Fruit fly (Drosophila melanogaster) whole organism, embryonic: ENCODE data around the gene CG9263.

ENCODE experiments used
- BEAF-32 ChIP-seq: fragments of 200-800 bp; sonication (Bioruptor generic); optimal IDR thresholded peaks from 3 replicates; lab custom pipeline; 2017; ENCODE audit warnings: missing biosample characterization, missing genetic modification characterization, mild to moderate bottlenecking, moderate library complexity, missing genetic modification reagents
- CG10979 ChIP-seq: fragments of 200-800 bp; sonication (Bioruptor generic); optimal IDR thresholded peaks from 2 replicates; lab custom pipeline; 2018; ENCODE audit warnings: missing biosample characterization, mild to moderate bottlenecking, missing genetic modification characterization, moderate library complexity
- CG12219 ChIP-seq: fragments of 200-800 bp; sonication (Bioruptor generic); optimal IDR thresholded peaks from 3 replicates; lab custom pipeline; 2018; ENCODE audit warnings: missing biosample characterization, mild to moderate bottlenecking, missing genetic modification characterization
- CG13424 ChIP-seq: fragments of 200-800 bp; sonication (Bioruptor generic); optimal IDR thresholded peaks from 2 replicates; lab custom pipeline; 2019; ENCODE audit warnings: missing biosample characterization, mild to moderate bottlenecking, missing genetic modification characterization, moderate library complexity
- CG13775 ChIP-seq: fragments of 200-800 bp; sonication (Bioruptor generic); optimal IDR thresholded peaks from 3 replicates; lab custom pipeline; 2017; ENCODE audit warnings: missing biosample characterization, mild to moderate bottlenecking, missing genetic modification characterization
- CG14050 ChIP-seq: fragments of 200-800 bp; sonication (Bioruptor generic); IDR thresholded peaks from 3 replicates; pipeline ENCODE4 v1.3.6; 2022; ENCODE audit warnings: missing biosample characterization, missing genetic modification characterization
- CG15479 ChIP-seq: fragments of 200-800 bp; sonication (Bioruptor generic); optimal IDR thresholded peaks from 3 replicates; lab custom pipeline; 2019; ENCODE audit warnings: missing biosample characterization, mild to moderate bottlenecking, missing genetic modification characterization, moderate library complexity
- CG15514 ChIP-seq: fragments of 200-800 bp; sonication (Bioruptor generic); optimal IDR thresholded peaks from 3 replicates; lab custom pipeline; 2017; ENCODE audit warnings: missing biosample characterization, missing genetic modification characterization, mild to moderate bottlenecking, moderate library complexity, missing genetic modification reagents
- CG17568 ChIP-seq: fragments of 200-800 bp; sonication (Bioruptor generic); optimal IDR thresholded peaks from 2 replicates; lab custom pipeline; 2018; ENCODE audit warnings: missing biosample characterization, mild to moderate bottlenecking, missing genetic modification characterization, moderate library complexity
- CG17612 ChIP-seq: fragments of 200-800 bp; sonication (Bioruptor generic); IDR thresholded peaks from 2 replicates; pipeline ENCODE4 v1.3.6; 2022; ENCODE audit warnings: missing biosample characterization, missing genetic modification characterization
- CG2120 ChIP-seq: fragments of 200-800 bp; sonication (Bioruptor generic); optimal IDR thresholded peaks from 3 replicates; lab custom pipeline; 2016; ENCODE audit warnings: missing biosample characterization, missing genetic modification characterization
- CG2199 ChIP-seq: fragments of 200-800 bp; sonication (Bioruptor generic); IDR thresholded peaks from 3 replicates; pipeline ENCODE4 v1.3.6; 2022; ENCODE audit warnings: missing biosample characterization, missing genetic modification characterization
- CG33557 ChIP-seq: fragments of 200-800 bp; sonication (Bioruptor generic); optimal IDR thresholded peaks from 2 replicates; lab custom pipeline; 2019; ENCODE audit warnings: missing biosample characterization, mild to moderate bottlenecking, missing genetic modification characterization, moderate library complexity
- CG3838 ChIP-seq: fragments of 200-800 bp; sonication (Bioruptor generic); optimal IDR thresholded peaks from 3 replicates; lab custom pipeline; 2016; ENCODE audit warnings: missing biosample characterization, missing genetic modification characterization
- CG4328 ChIP-seq: fragments of 200-800 bp; sonication (Bioruptor generic); optimal IDR thresholded peaks from 3 replicates; lab custom pipeline; 2017; ENCODE audit warnings: missing biosample characterization, missing genetic modification reagents, missing genetic modification characterization
- CG5180 ChIP-seq: fragments of 200-800 bp; sonication (Bioruptor generic); optimal IDR thresholded peaks from 3 replicates; lab custom pipeline; 2017; ENCODE audit warnings: missing biosample characterization, missing genetic modification characterization, mild to moderate bottlenecking, moderate library complexity, missing genetic modification reagents
- CG6272 ChIP-seq: fragments of 200-800 bp; sonication (Bioruptor generic); IDR thresholded peaks from 2 replicates; pipeline ENCODE4 v1.3.6; 2022; ENCODE audit warnings: missing biosample characterization, missing genetic modification characterization
- CG6791 ChIP-seq: fragments of 200-800 bp; sonication (Bioruptor generic); IDR thresholded peaks from 3 replicates; pipeline ENCODE4 v1.3.6; 2022; ENCODE audit warnings: missing biosample characterization, missing genetic modification characterization; ENCODE audit not compliant: partially characterized antibody
- CG6813 ChIP-seq: fragments of 200-800 bp; sonication (Bioruptor generic); optimal IDR thresholded peaks from 2 replicates; lab custom pipeline; 2017; ENCODE audit warnings: missing biosample characterization, missing genetic modification characterization, mild to moderate bottlenecking, moderate library complexity, missing genetic modification reagents
- CG7786 ChIP-seq: fragments of 200-800 bp; sonication (Bioruptor generic); optimal IDR thresholded peaks from 2 replicates; lab custom pipeline; 2016; ENCODE audit warnings: missing biosample characterization, missing genetic modification characterization
- CG9437 ChIP-seq: fragments of 200-800 bp; sonication (Bioruptor generic); optimal IDR thresholded peaks from 2 replicates; lab custom pipeline; 2018; ENCODE audit warnings: missing biosample characterization, mild to moderate bottlenecking, missing genetic modification characterization
- CG9817 ChIP-seq: fragments of 200-800 bp; sonication (Bioruptor generic); optimal IDR thresholded peaks from 2 replicates; lab custom pipeline; 2018; ENCODE audit warnings: missing biosample characterization, mild to moderate bottlenecking, missing genetic modification characterization, moderate library complexity
- CTCF ChIP-seq: fragments of 200-800 bp; sonication (Bioruptor generic); optimal IDR thresholded peaks from 2 replicates; lab custom pipeline; 2017; ENCODE audit warnings: missing biosample characterization, mild to moderate bottlenecking, missing genetic modification characterization, moderate library complexity
- CkIIα-i1 ChIP-seq: fragments of 200-800 bp; sonication (Bioruptor generic); IDR thresholded peaks from 2 replicates; pipeline ENCODE4 v1.3.6; 2022; ENCODE audit warnings: missing biosample characterization, missing genetic modification characterization
- Dfd ChIP-seq, 2 experiments: fragments of >200 bp; optimal IDR thresholded peaks; 2 replicates each; lab custom pipeline; 2017; ENCODE audit warnings: missing biosample characterization in 2 of 2, missing genetic modification characterization in 2 of 2
- ERR ChIP-seq: fragments of 200-800 bp; sonication (Bioruptor generic); optimal IDR thresholded peaks from 2 replicates; lab custom pipeline; 2016; ENCODE audit warnings: missing biosample characterization, missing genetic modification characterization
- Elba2 ChIP-seq: fragments of 200-800 bp; sonication (Bioruptor generic); optimal IDR thresholded peaks from 3 replicates; lab custom pipeline; 2016; ENCODE audit warnings: missing biosample characterization, missing genetic modification characterization
- Ets97D ChIP-seq: fragments of 200-800 bp; sonication (Bioruptor generic); optimal IDR thresholded peaks from 3 replicates; lab custom pipeline; 2016; ENCODE audit warnings: missing biosample characterization, missing genetic modification characterization
- Fer3 ChIP-seq: fragments of 200-800 bp; sonication (Bioruptor generic); optimal IDR thresholded peaks from 2 replicates; lab custom pipeline; 2018; ENCODE audit warnings: missing biosample characterization, mild to moderate bottlenecking, missing genetic modification characterization, moderate library complexity
- HLH4C ChIP-seq: fragments of 200-800 bp; sonication (Bioruptor generic); IDR thresholded peaks from 3 replicates; pipeline ENCODE4 v1.3.6; 2022; ENCODE audit warnings: missing biosample characterization, missing genetic modification characterization; ENCODE audit not compliant: partially characterized antibody
- Kr ChIP-seq: fragments of 200-800 bp; sonication (Bioruptor generic); optimal IDR thresholded peaks from 2 replicates; lab custom pipeline; 2017; ENCODE audit warnings: missing biosample characterization, mild to moderate bottlenecking, missing genetic modification characterization
- Mes4 ChIP-seq: fragments of 200-800 bp; sonication (Bioruptor generic); optimal IDR thresholded peaks from 2 replicates; lab custom pipeline; 2016; ENCODE audit warnings: missing biosample characterization, missing genetic modification characterization
- Oli ChIP-seq: fragments of 200-800 bp; sonication (Bioruptor generic); optimal IDR thresholded peaks from 2 replicates; lab custom pipeline; 2018; ENCODE audit warnings: missing biosample characterization, mild to moderate bottlenecking, missing genetic modification characterization, moderate library complexity
- Poxn ChIP-seq: fragments of 200-800 bp; sonication (Bioruptor generic); IDR thresholded peaks from 2 replicates; pipeline ENCODE4 v1.3.6; 2022; ENCODE audit warnings: missing biosample characterization, missing genetic modification characterization
- Ssrp ChIP-seq: fragments of 200-800 bp; sonication (Bioruptor generic); optimal IDR thresholded peaks from 2 replicates; lab custom pipeline; 2018; ENCODE audit warnings: missing biosample characterization, mild to moderate bottlenecking, missing genetic modification characterization, moderate library complexity
- Xrp1 ChIP-seq: fragments of 200-800 bp; sonication (Bioruptor generic); IDR thresholded peaks from 2 replicates; pipeline ENCODE4 v1.3.6; 2022; ENCODE audit warnings: missing biosample characterization, missing genetic modification characterization
- bowl ChIP-seq: fragments of 200-800 bp; sonication (Bioruptor generic); IDR thresholded peaks from 2 replicates; pipeline ENCODE4 v1.3.6; 2022; ENCODE audit warnings: missing biosample characterization, missing genetic modification characterization
- chif ChIP-seq, 2 experiments: fragments of 200-800 bp; sonication (Bioruptor generic); optimal IDR thresholded peaks; 3 replicates each; lab custom pipeline; 2016; ENCODE audit warnings: missing biosample characterization in 2 of 2, missing genetic modification characterization in 2 of 2
- da ChIP-seq: fragments of 200-800 bp; sonication (Bioruptor generic); optimal IDR thresholded peaks from 2 replicates; lab custom pipeline; 2016; ENCODE audit warnings: missing biosample characterization, missing genetic modification characterization
- ftz-f1 ChIP-seq: fragments of 200-800 bp; sonication (Bioruptor generic); optimal IDR thresholded peaks from 2 replicates; lab custom pipeline; 2016; ENCODE audit warnings: missing biosample characterization, missing genetic modification characterization
- gce ChIP-seq: fragments of 200-800 bp; sonication (Bioruptor generic); IDR thresholded peaks from 3 replicates; pipeline ENCODE4 v1.3.6; 2022; ENCODE audit warnings: missing biosample characterization, missing genetic modification characterization
- gsb ChIP-seq: fragments of 200-800 bp; sonication (Bioruptor generic); IDR thresholded peaks from 2 replicates; pipeline ENCODE4 v1.3.6; 2022; ENCODE audit warnings: missing biosample characterization, missing genetic modification characterization
- klu ChIP-seq: fragments of 200-800 bp; sonication (Bioruptor generic); IDR thresholded peaks from 2 replicates; pipeline ENCODE4 v1.3.6; 2022; ENCODE audit warnings: missing biosample characterization, missing genetic modification characterization
- kni ChIP-seq: fragments of 200-800 bp; sonication (Bioruptor generic); optimal IDR thresholded peaks from 3 replicates; lab custom pipeline; 2017; ENCODE audit warnings: mild to moderate bottlenecking, missing biosample characterization, missing genetic modification reagents, missing genetic modification characterization
- onecut ChIP-seq: fragments of 200-800 bp; sonication (Bioruptor generic); IDR thresholded peaks from 2 replicates; pipeline ENCODE4 v1.3.6; 2022; ENCODE audit warnings: missing biosample characterization, missing genetic modification characterization
- slou ChIP-seq: fragments of 200-800 bp; sonication (Bioruptor generic); optimal IDR thresholded peaks from 3 replicates; lab custom pipeline; 2016; ENCODE audit warnings: missing biosample characterization, missing genetic modification characterization
- stwl ChIP-seq: fragments of 200-800 bp; sonication (Bioruptor generic); optimal IDR thresholded peaks from 3 replicates; lab custom pipeline; 2018; ENCODE audit warnings: missing biosample characterization, mild to moderate bottlenecking, missing genetic modification characterization, moderate library complexity
- trem ChIP-seq: fragments of 200-800 bp; optimal IDR thresholded peaks from 3 replicates; lab custom pipeline; 2019; ENCODE audit warnings: missing biosample characterization, mild to moderate bottlenecking, missing genetic modification characterization, moderate library complexity

CG9263 gene

DNA sequence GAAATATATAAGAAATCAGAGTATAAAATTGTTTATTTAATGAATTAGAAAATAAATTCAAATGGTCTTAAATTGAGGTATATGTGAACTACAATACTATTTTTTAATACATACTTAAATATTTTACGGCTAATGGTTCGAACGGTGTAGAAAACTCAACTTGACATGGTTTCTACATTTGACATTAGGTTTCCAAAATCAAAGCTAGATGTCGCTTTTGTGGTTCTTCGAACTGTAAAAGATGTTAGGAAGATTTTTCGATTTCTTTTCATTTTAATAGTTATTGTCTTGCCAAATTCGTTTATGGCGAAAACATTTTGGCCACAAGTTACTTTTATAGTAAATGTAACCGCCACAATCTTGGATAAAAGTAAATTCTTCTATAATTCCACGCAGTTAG lies 42.0 kb downstream of the CG9263 start (continued):
- TF ChIP-seq CG5180 (GFP tag; lab: Kevin White, UChicago) (no peak), CkIIα-i1 (GFP tag; lab: Robert Waterston, UW) (no peak), gce (GFP tag; lab: Robert Waterston, UW) (no peak), CTCF (GFP tag; lab: Kevin White, UChicago) (peak; percentile 92), gsb (GFP tag; lab: Robert Waterston, UW) (no peak), klu (GFP tag; lab: Robert Waterston, UW) (no peak), CG17568 (GFP tag; lab: Kevin White, UChicago) (no peak), CG15479 (no peak), CG12219 (GFP tag; lab: Kevin White, UChicago) (no peak), Oli (tag; lab: Kevin White, UChicago) (no peak), Elba2 (GFP tag; lab: Kevin White, UChicago) (no peak), CG33557 (GFP tag; lab: Kevin White, UChicago) (no peak), CG6813 (no peak), CG2199 (GFP tag; lab: Robert Waterston, UW) (peak; percentile 80; the same call in 2 of the 3 replicates), Ssrp (tag; lab: Kevin White, UChicago) (no peak), CG9437 (GFP tag; lab: Kevin White, UChicago) (no peak), CG7786 (GFP tag; lab: Kevin White, UChicago) (no peak), Dfd (GFP tag; optimal IDR thresholded peaks at IDR 0.05; lab: Kevin White, UChicago) (no peak), CG15514 (GFP tag; lab: Kevin White, UChicago) (no peak), CG6791 (GFP tag; lab: Robert Waterston, UW) (peak; percentile 59; the same call in 1 of the 3 replicates), trem (tag; lab: Kevin White, UChicago) (no peak), CG13424 (tag; lab: Kevin White, UChicago) (no peak), CG17612 (GFP tag; lab: Robert Waterston, UW) (no peak), ftz-f1 (no peak), bowl (GFP tag; lab: Robert Waterston, UW) (no peak), Kr (GFP tag; lab: Kevin White, UChicago) (no peak), Mes4 (GFP tag; lab: Kevin White, UChicago) (no peak), ERR (no peak), CG13775 (GFP tag; lab: Kevin White, UChicago) (no peak), stwl (tag; lab: Kevin White, UChicago) (peak; percentile 42), da (GFP tag; lab: Kevin White, UChicago) (no peak), onecut (no peak), HLH4C (GFP tag; lab: Robert Waterston, UW) (no peak), CG9817 (tag; lab: Kevin White, UChicago) (no peak), CG10979 (tag; lab: Kevin White, UChicago) (no peak), CG3838 (GFP tag; lab: Kevin White, UChicago) (no peak), Fer3 (tag; lab: Kevin White, UChicago) (no peak), slou (GFP tag; lab: Kevin White, UChicago) (no peak), CG4328 (no peak), CG14050 (GFP tag; lab: Robert Waterston, UW) (no peak), CG6272 (no peak), Ets97D (GFP tag; lab: Kevin White, UChicago) (no peak), kni (GFP tag; lab: Kevin White, UChicago) (no peak), chif (GFP tag; optimal IDR thresholded peaks at IDR 0.05; lab: Kevin White, UChicago) (no peak), Xrp1 (GFP tag; lab: Robert Waterston, UW) (no peak), CG2120 (GFP tag; lab: Kevin White, UChicago) (no peak), Poxn (GFP tag; lab: Robert Waterston, UW) (no peak), BEAF-32 (GFP tag; lab: Kevin White, UChicago) (no peak)
- TF ChIP-seq, all 482 proteins: peak for 12
